Worm (Caenorhabditis elegans) whole organism, L4 larva: ENCODE results near the gene tbc-3.
A peak's percentile ranks its signal among the peaks of the same experiment; 100 is the strongest.

Experiments
- D1046.2 ChIP-seq: fragments of 200-800 bp; sonication (Bioruptor generic); IDR thresholded peaks from 2 replicates; pipeline ENCODE4 v1.3.6; 2022; ENCODE audit warnings: missing genetic modification characterization, missing compliant biosample characterization
- T26A8.4 ChIP-seq: fragments of 200-800 bp; sonication (Bioruptor generic); IDR thresholded peaks from 2 replicates; pipeline ENCODE4 v1.3.6; 2022; ENCODE audit warnings: missing genetic modification characterization, missing compliant biosample characterization
- Y5F2A.4 ChIP-seq: fragments of 200-800 bp; sonication (Bioruptor generic); optimal IDR thresholded peaks from 2 replicates; lab custom pipeline; 2018; ENCODE audit warnings: mild to moderate bottlenecking, missing genetic modification characterization, missing compliant biosample characterization
- Y75B8A.6 ChIP-seq: fragments of 200-800 bp; sonication (Bioruptor generic); IDR thresholded peaks from 2 replicates; pipeline ENCODE4 v1.3.6; 2022; ENCODE audit warnings: missing genetic modification reagents, missing genetic modification characterization, missing compliant biosample characterization
- ZK337.2 ChIP-seq: fragments of 200-800 bp; sonication (Bioruptor generic); IDR thresholded peaks from 2 replicates; pipeline ENCODE4 v1.3.6; 2022; ENCODE audit warnings: missing genetic modification reagents, missing genetic modification characterization, missing compliant biosample characterization
- aha-1 ChIP-seq: fragments of 150-350 bp; peaks from one replicate; lab custom pipeline; 2014; ENCODE audit warnings: missing biosample characterization, missing genetic modification characterization
- ceh-44 ChIP-seq: fragments of 200-800 bp; sonication (Bioruptor generic); IDR thresholded peaks from 2 replicates; pipeline ENCODE4 v1.3.6; 2022; ENCODE audit warnings: missing genetic modification reagents, missing genetic modification characterization, missing compliant biosample characterization
- ceh-82 ChIP-seq: sonication (generic microtip); optimal IDR thresholded peaks from 2 replicates; lab custom pipeline; 2017; ENCODE audit warnings: missing biosample characterization, missing genetic modification characterization
- ces-1 ChIP-seq: fragments of 150-350 bp; sonication (generic microtip); optimal IDR thresholded peaks from 4 replicates; lab custom pipeline; 2014; ENCODE audit warnings: missing biosample characterization, missing genetic modification reagents, missing genetic modification characterization
- daf-19 ChIP-seq: fragments of 200-800 bp; sonication (Bioruptor generic); conservative IDR thresholded peaks from 2 replicates; pipeline ENCODE4 v1.3.6; 2022; ENCODE audit warnings: missing genetic modification characterization, missing compliant biosample characterization
- dmd-6 ChIP-seq: fragments of 200-800 bp; sonication (Bioruptor generic); IDR thresholded peaks from 2 replicates; pipeline ENCODE4 v1.3.6; 2022; ENCODE audit warnings: missing genetic modification reagents, missing genetic modification characterization, missing compliant biosample characterization
- dmd-8 ChIP-seq: fragments of 200-800 bp; sonication (Bioruptor generic); IDR thresholded peaks from 2 replicates; pipeline ENCODE4 v1.3.6; 2022; ENCODE audit warnings: missing genetic modification characterization, missing compliant biosample characterization
- egl-27 ChIP-seq: sonication (generic microtip); optimal IDR thresholded peaks from 3 replicates; lab custom pipeline; 2017; ENCODE audit warnings: missing biosample characterization, missing genetic modification reagents, missing genetic modification characterization
- egl-43 ChIP-seq: fragments of 200-800 bp; sonication (Bioruptor generic); IDR thresholded peaks from 2 replicates; pipeline ENCODE4 v1.3.6; 2022; ENCODE audit warnings: missing genetic modification reagents, missing genetic modification characterization, missing compliant biosample characterization
- fkh-10 ChIP-seq: fragments of 150-350 bp; optimal IDR thresholded peaks from 2 replicates; lab custom pipeline; 2014; ENCODE audit warnings: missing biosample characterization, missing genetic modification reagents, missing genetic modification characterization
- fos-1 ChIP-seq: fragments of 150-350 bp; optimal IDR thresholded peaks from 2 replicates; lab custom pipeline; 2014; ENCODE audit warnings: missing biosample characterization, missing genetic modification characterization
- hif-1 ChIP-seq, 2 experiments: sonication (generic microtip); optimal IDR thresholded peaks; 2 replicates each; lab custom pipeline; 2016 to 2017; ENCODE audit warnings: missing compliant biosample characterization in 2 of 2, missing genetic modification characterization in 2 of 2, missing genetic modification reagents in 2 of 2, missing genotype in 2 of 2, mild to moderate bottlenecking in 1 of 2
- hlh-11 ChIP-seq: fragments of 200-800 bp; sonication (Bioruptor generic); optimal IDR thresholded peaks from 2 replicates; lab custom pipeline; 2018; ENCODE audit warnings: mild to moderate bottlenecking, missing genetic modification characterization, missing compliant biosample characterization
- hmg-1.1 ChIP-seq: fragments of 200-800 bp; sonication (Bioruptor generic); IDR thresholded peaks from 2 replicates; pipeline ENCODE4 v1.3.6; 2022; ENCODE audit warnings: missing genetic modification reagents, missing genetic modification characterization, missing compliant biosample characterization
- lim-7 ChIP-seq: fragments of 200-800 bp; sonication (Bioruptor generic); IDR thresholded peaks from 2 replicates; pipeline ENCODE4 v1.3.6; 2022; ENCODE audit warnings: missing genetic modification characterization, missing compliant biosample characterization
- lin-1 ChIP-seq: fragments of 200-800 bp; sonication (Bioruptor generic); IDR thresholded peaks from 2 replicates; pipeline ENCODE4 v1.3.6; 2022; ENCODE audit warnings: missing genetic modification reagents, missing genetic modification characterization, missing compliant biosample characterization
- lsy-2 ChIP-seq, 2 experiments: fragments of 150-350 bp in 1 of 2; sonication (generic microtip) in 1 of 2; optimal IDR thresholded peaks; 2 replicates each; lab custom pipeline; 2014 to 2017; ENCODE audit warnings: missing biosample characterization in 2 of 2, missing genetic modification characterization in 2 of 2
- madf-5 ChIP-seq, 2 experiments: fragments of 200-800 bp; sonication (Bioruptor generic); IDR thresholded peaks; 2 replicates each; pipeline ENCODE4 v1.3.6; 2022; ENCODE audit warnings: missing compliant biosample characterization in 2 of 2, missing genetic modification characterization in 2 of 2
- mdl-1 ChIP-seq, 2 experiments: fragments of 150-350 bp in 1 of 2; sonication (generic microtip) in 1 of 2; optimal IDR thresholded peaks; 2 replicates each; lab custom pipeline; 2014 to 2017; ENCODE audit warnings: missing biosample characterization in 2 of 2, missing genetic modification characterization in 2 of 2
- mdt-29 ChIP-seq: fragments of 200-800 bp; sonication (Bioruptor generic); IDR thresholded peaks from 2 replicates; pipeline ENCODE4 v1.3.6; 2022; ENCODE audit warnings: missing genetic modification reagents, missing genetic modification characterization, missing compliant biosample characterization
- mep-1 ChIP-seq: fragments of 150-350 bp; sonication (generic microtip); optimal IDR thresholded peaks from 3 replicates; lab custom pipeline; 2014; ENCODE audit warnings: missing biosample characterization, missing genetic modification characterization
- mes-2 ChIP-seq: sonication (generic microtip); optimal IDR thresholded peaks from 2 replicates; lab custom pipeline; 2016; ENCODE audit warnings: missing genotype, mild to moderate bottlenecking, missing genetic modification characterization, missing compliant biosample characterization; ENCODE audit not compliant: poor library complexity, severe bottlenecking
- mxl-3 ChIP-seq: fragments of 200-800 bp; sonication (Bioruptor generic); optimal IDR thresholded peaks from 2 replicates; lab custom pipeline; 2018; ENCODE audit warnings: mild to moderate bottlenecking, missing genetic modification characterization, missing compliant biosample characterization
- nhr-102 ChIP-seq: sonication (generic microtip); optimal IDR thresholded peaks from 2 replicates; lab custom pipeline; 2016; ENCODE audit warnings: mild to moderate bottlenecking, missing genetic modification characterization, moderate library complexity, missing compliant biosample characterization
- nhr-237 ChIP-seq: sonication (generic microtip); optimal IDR thresholded peaks from 2 replicates; lab custom pipeline; 2017; ENCODE audit warnings: missing biosample characterization, missing genetic modification characterization
- nhr-28 ChIP-seq: fragments of 150-350 bp; optimal IDR thresholded peaks from 2 replicates; lab custom pipeline; 2014; ENCODE audit warnings: missing biosample characterization, missing genetic modification characterization
- nhr-48 ChIP-seq: sonication (generic microtip); optimal IDR thresholded peaks from 2 replicates; lab custom pipeline; 2016; ENCODE audit warnings: mild to moderate bottlenecking, missing genetic modification characterization, missing compliant biosample characterization
- php-3 ChIP-seq: fragments of 200-800 bp; sonication (Bioruptor generic); IDR thresholded peaks from 2 replicates; pipeline ENCODE4 v1.3.6; 2022; ENCODE audit warnings: missing genetic modification reagents, missing genetic modification characterization, missing compliant biosample characterization
- rbr-2 ChIP-seq: sonication (generic microtip); optimal IDR thresholded peaks from 2 replicates; lab custom pipeline; 2016; ENCODE audit warnings: missing genotype, missing genetic modification characterization, missing compliant biosample characterization
- set-16 ChIP-seq: fragments of 200-800 bp; sonication (Bioruptor generic); IDR thresholded peaks from 2 replicates; pipeline ENCODE4 v1.3.6; 2022; ENCODE audit warnings: missing genetic modification reagents, missing genetic modification characterization, missing compliant biosample characterization
- skn-1 ChIP-seq: fragments of 150-350 bp; optimal IDR thresholded peaks from 2 replicates; lab custom pipeline; 2014; ENCODE audit warnings: missing biosample characterization, missing genetic modification characterization
- snpc-4 ChIP-seq: fragments of 150-350 bp; optimal IDR thresholded peaks from 2 replicates; lab custom pipeline; 2014; ENCODE audit warnings: missing biosample characterization, missing genetic modification characterization
- spr-1 ChIP-seq: sonication (generic microtip); optimal IDR thresholded peaks from 2 replicates; lab custom pipeline; 2016; ENCODE audit warnings: mild to moderate bottlenecking, missing genetic modification characterization, missing compliant biosample characterization
- tag-97 ChIP-seq: fragments of 200-800 bp; sonication (Bioruptor generic); IDR thresholded peaks from 2 replicates; pipeline ENCODE4 v1.3.6; 2022; ENCODE audit warnings: missing genetic modification characterization, missing compliant biosample characterization
- unc-130 ChIP-seq: sonication (generic microtip); optimal IDR thresholded peaks from 2 replicates; lab custom pipeline; 2016; ENCODE audit warnings: missing genetic modification reagents, missing genetic modification characterization, missing compliant biosample characterization
- unc-39 ChIP-seq: sonication (generic microtip); optimal IDR thresholded peaks from 2 replicates; lab custom pipeline; 2017; ENCODE audit warnings: missing biosample characterization, missing genetic modification characterization
- zag-1 ChIP-seq: fragments of 150-350 bp; optimal IDR thresholded peaks from 2 replicates; lab custom pipeline; 2014; ENCODE audit warnings: missing biosample characterization, missing genetic modification characterization
- zfp-2 ChIP-seq: sonication (generic microtip); optimal IDR thresholded peaks from 2 replicates; lab custom pipeline; 2016; ENCODE audit warnings: mild to moderate bottlenecking, missing genetic modification characterization, missing compliant biosample characterization
- zfp-3 ChIP-seq: fragments of 200-800 bp; sonication (Bioruptor generic); conservative IDR thresholded peaks from 2 replicates; pipeline ENCODE4 v1.3.6; 2022; ENCODE audit warnings: missing genetic modification reagents, missing genetic modification characterization, missing compliant biosample characterization

Gene tbc-3

DNA sequence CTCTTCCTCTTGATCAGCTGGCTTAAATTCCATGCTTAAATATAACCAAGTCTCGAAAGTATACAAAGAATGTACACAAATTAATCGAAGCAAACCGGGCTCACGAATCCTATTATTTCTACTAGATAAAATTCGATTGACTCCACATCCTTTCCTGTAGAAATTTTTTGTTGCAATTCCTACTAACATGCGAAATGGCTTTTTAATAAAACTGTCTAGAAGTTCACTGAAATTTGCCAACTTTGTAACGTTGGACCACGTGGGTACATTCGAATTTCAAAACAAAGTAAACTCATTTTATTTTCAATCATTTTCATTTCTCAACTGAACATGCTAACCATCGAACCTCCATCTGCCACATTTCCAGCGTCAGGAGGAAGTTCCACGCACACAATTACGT is 3.7 kb upstream of the tbc-3 start, which contains the start of gene ssp-32:
ssp-32 (plus strand) TSS at position 301 of the 400 bp plus-strand sequence.
- TF ChIP-seq lsy-2 (tag; optimal IDR thresholded peaks at IDR 0.05; lab: Kevin White, UChicago): no peak
- no peak for TF ChIP-seq nhr-28 (tag; lab: Kevin White, UChicago)
- no peak for TF ChIP-seq lim-7
- TF ChIP-seq set-16: no peak
- TF ChIP-seq hif-1 (tag; optimal IDR thresholded peaks at IDR 0.05; lab: Kevin White, UChicago): no peak
- no peak for TF ChIP-seq D1046.2

DNA sequence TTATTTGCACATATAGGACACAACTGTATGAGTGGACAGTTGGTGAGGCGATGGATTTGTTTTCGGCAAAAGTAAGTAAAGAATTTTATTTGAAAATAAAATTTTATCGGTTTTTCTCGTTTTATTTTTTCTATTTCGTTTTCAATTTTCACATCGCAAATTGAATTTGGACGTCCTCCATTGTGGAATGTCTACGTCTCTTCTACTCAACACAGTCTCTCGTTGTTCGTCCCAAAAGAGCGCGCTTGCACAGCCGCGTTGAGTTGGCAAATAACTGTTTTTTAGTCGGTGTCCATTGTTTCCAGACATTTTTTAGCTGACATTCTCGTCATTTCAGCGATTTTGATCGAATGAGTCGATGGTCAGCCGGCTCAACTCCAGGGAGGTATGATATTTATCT is 415 bp downstream of the tbc-3 start:
- peak; percentile 65 for TF ChIP-seq mes-2 (tag; lab: Kevin White, UChicago)
- TF ChIP-seq rbr-2: no peak
- TF ChIP-seq ces-1 (GFP tag; lab: Kevin White, UChicago): peak; percentile 61
- TF ChIP-seq egl-27 (tag; lab: Kevin White, UChicago): no peak
- TF ChIP-seq zfp-2 (tag; lab: Kevin White, UChicago): no peak
- TF ChIP-seq fkh-10: peak; percentile 25
- TF ChIP-seq ceh-44 (GFP tag; lab: Robert Waterston, UW): no peak
- no peak for TF ChIP-seq Y75B8A.6 (GFP tag; lab: Robert Waterston, UW)
- 0 out of 2 replicates have a peak, but pooled peaks have one; percentile 5 for TF ChIP-seq dmd-6

DNA sequence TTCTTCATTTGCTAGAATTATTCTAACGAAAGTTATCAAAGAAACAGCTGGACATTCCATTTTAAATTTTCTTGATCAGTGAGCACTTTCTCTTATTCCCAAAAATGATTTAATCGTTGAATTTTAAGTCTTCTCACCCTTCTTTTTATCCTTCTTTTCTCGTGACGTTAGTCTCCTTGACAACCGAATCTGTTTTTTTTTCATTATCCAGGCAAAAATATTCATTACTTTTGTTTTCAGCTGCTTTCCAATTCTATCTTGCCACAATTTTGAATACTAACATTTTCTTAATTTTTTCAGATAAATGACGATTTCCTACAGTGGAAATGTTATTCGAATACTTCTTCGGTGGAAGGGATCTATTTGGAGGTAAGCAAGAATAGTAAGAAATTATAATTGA is 4.8 kb downstream of the tbc-3 start, which contains the start of gene best-13:
best-13 (plus strand) TSS at position 301 of the 400 bp plus-strand sequence.
- TF ChIP-seq unc-130 (GFP tag; lab: Kevin White, UChicago): no peak
- TF ChIP-seq daf-19: no peak
- no peak for TF ChIP-seq nhr-237 (tag; lab: Kevin White, UChicago)
- no peak for TF ChIP-seq ceh-82 (tag; lab: Kevin White, UChicago)
- no peak for TF ChIP-seq fos-1 (tag; lab: Kevin White, UChicago)

DNA sequence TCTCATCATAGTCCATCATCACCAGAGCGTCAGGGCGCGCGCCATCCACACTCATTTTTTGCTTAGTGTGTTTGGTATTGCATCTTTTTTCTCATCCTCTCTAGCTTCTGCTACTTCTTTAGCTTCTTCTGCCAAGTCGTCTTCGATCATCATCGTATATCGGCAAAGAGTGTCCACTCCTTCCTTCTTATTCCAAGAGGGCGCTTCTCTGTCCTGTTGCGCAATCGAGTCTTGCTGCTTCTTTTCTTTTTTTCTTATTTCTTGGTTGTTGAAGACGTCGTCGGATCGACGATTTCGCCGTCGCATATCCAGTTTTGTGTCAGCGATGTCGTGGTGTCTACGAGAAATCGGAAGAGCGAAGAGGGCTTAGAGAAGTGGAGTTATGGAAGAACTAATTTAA is 14.3 kb downstream of the tbc-3 start:
- TF ChIP-seq mxl-3 (GFP tag; lab: Kevin White, UChicago): peak; percentile 54
- no peak for TF ChIP-seq php-3 (GFP tag; lab: Robert Waterston, UW)
- TF ChIP-seq zfp-3 (GFP tag; lab: Robert Waterston, UW): no peak
- no peak for TF ChIP-seq snpc-4 (tag; lab: Kevin White, UChicago)
- no peak for TF ChIP-seq mep-1
- TF ChIP-seq nhr-102: no peak
- TF ChIP-seq nhr-48 (tag; lab: Kevin White, UChicago): peak; percentile 19
- TF ChIP-seq hmg-1.1: no peak
- no peak for TF ChIP-seq fkh-10
- TF ChIP-seq aha-1: peak; percentile 21
- no peak for TF ChIP-seq dmd-8 (GFP tag; lab: Robert Waterston, UW)
- 0 out of 2 replicates have a peak, but pooled peaks have one; percentile 35 for TF ChIP-seq T26A8.4
- TF ChIP-seq spr-1 (tag; lab: Kevin White, UChicago): peak; percentile 36
- TF ChIP-seq mdt-29 (GFP tag; lab: Robert Waterston, UW): no peak
- peak; percentile 58 for TF ChIP-seq hlh-11 (tag; lab: Kevin White, UChicago)
- TF ChIP-seq mdl-1 (tag; optimal IDR thresholded peaks at IDR 0.05; lab: Kevin White, UChicago): peak in 1 of 2 experiments; percentile 12

DNA sequence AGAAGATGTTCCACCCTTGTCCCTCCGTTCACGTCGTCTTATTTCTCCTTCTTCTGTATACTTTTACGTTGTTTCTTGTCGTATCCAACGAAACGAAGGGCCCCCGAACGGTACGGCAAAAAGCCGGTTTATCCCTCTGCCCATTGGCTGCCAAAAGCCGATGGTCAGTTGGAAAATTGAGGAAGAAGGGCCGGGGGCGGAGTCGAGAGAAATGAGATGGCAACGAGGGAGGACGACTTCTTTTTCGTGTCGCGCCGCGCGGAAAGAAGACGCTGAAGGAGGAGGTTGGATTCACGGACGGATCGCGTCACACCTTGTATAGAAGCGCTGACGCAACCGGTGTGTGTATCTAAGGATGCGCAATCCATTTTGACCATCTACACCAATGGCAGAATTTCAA is 16.3 kb downstream of the tbc-3 start:
- TF ChIP-seq hlh-11 (tag; lab: Kevin White, UChicago) (peak; percentile 18), unc-130 (GFP tag; lab: Kevin White, UChicago) (no peak), D1046.2 (no peak), T26A8.4 (no peak; the same call in 1 of the 2 replicates), Y5F2A.4 (GFP tag; lab: Kevin White, UChicago) (no peak), rbr-2 (no peak), skn-1 (no peak), egl-43 (GFP tag; lab: Robert Waterston, UW) (0 out of 2 replicates have a peak, but pooled peaks have one; percentile 10), spr-1 (tag; lab: Kevin White, UChicago) (no peak), lin-1 (no peak), aha-1 (peak; percentile 40), zag-1 (tag; lab: Kevin White, UChicago) (no peak), ceh-44 (GFP tag; lab: Robert Waterston, UW) (no peak), madf-5 (GFP tag; IDR thresholded peaks at IDR 0.05; lab: Robert Waterston, UW) (no peak), daf-19 (no peak), unc-39 (no peak), hmg-1.1 (no peak), mdl-1 (tag; optimal IDR thresholded peaks at IDR 0.05; lab: Kevin White, UChicago) (no peak), Y75B8A.6 (GFP tag; lab: Robert Waterston, UW) (no peak), ZK337.2 (GFP tag; lab: Robert Waterston, UW) (no peak), tag-97 (no peak), set-16 (peak; percentile 66; the same call in 1 of the 2 replicates), ces-1 (GFP tag; lab: Kevin White, UChicago) (no peak)
